Worm (Caenorhabditis elegans) whole organism, L2 larva: ENCODE data around the gene F35B12.9.

Source experiments
- C34F6.9 ChIP-seq: fragments of 150-350 bp; optimal IDR thresholded peaks from 2 replicates; lab custom pipeline; 2014; ENCODE audit warnings: missing biosample characterization, missing genetic modification characterization
- R02D3.7 ChIP-seq: fragments of 150-350 bp; optimal IDR thresholded peaks from 2 replicates; lab custom pipeline; 2014; ENCODE audit warnings: missing biosample characterization, missing genetic modification characterization
- aly-2 ChIP-seq: fragments of 150-350 bp; optimal IDR thresholded peaks from 2 replicates; lab custom pipeline; 2014; ENCODE audit warnings: missing biosample characterization, missing genetic modification characterization
- blmp-1 ChIP-seq: sonication (generic microtip); optimal IDR thresholded peaks from 2 replicates; lab custom pipeline; 2017; ENCODE audit warnings: missing genetic modification characterization, mild to moderate bottlenecking, missing compliant biosample characterization, antibody characterized with exemption, moderate library complexity; ENCODE audit not compliant: insufficient read depth
- ceh-16 ChIP-seq: fragments of 150-350 bp; optimal IDR thresholded peaks from 2 replicates; lab custom pipeline; 2014; ENCODE audit warnings: missing biosample characterization, missing genetic modification characterization
- ceh-82 ChIP-seq: fragments of 150-350 bp; optimal IDR thresholded peaks from 2 replicates; lab custom pipeline; 2014; ENCODE audit warnings: missing biosample characterization, missing genetic modification characterization
- crh-2 ChIP-seq: sonication (generic microtip); optimal IDR thresholded peaks from 2 replicates; lab custom pipeline; 2017; ENCODE audit warnings: missing biosample characterization, missing genetic modification characterization
- dmd-4 ChIP-seq: sonication (generic microtip); optimal IDR thresholded peaks from 2 replicates; lab custom pipeline; 2017; ENCODE audit warnings: missing biosample characterization, missing genetic modification characterization
- egl-27 ChIP-seq: sonication (generic microtip); optimal IDR thresholded peaks from 3 replicates; lab custom pipeline; 2017; ENCODE audit warnings: missing biosample characterization, missing genetic modification reagents, missing genetic modification characterization
- elt-1 ChIP-seq: fragments of 150-350 bp; optimal IDR thresholded peaks from 2 replicates; lab custom pipeline; 2014; ENCODE audit warnings: missing biosample characterization, missing genetic modification characterization
- fos-1 ChIP-seq: fragments of 150-350 bp; optimal IDR thresholded peaks from 2 replicates; lab custom pipeline; 2014; ENCODE audit warnings: missing biosample characterization, missing genetic modification characterization
- gmeb-1 ChIP-seq: fragments of 150-350 bp; optimal IDR thresholded peaks from 2 replicates; lab custom pipeline; 2014; ENCODE audit warnings: missing biosample characterization, missing genetic modification characterization
- lin-11 ChIP-seq: fragments of 150-350 bp; sonication (generic microtip); optimal IDR thresholded peaks from 2 replicates; lab custom pipeline; 2014; ENCODE audit warnings: missing biosample characterization, missing genetic modification characterization, inconsistent platforms, mixed read lengths
- lin-39 ChIP-seq: fragments of 150-350 bp; optimal IDR thresholded peaks from 2 replicates; lab custom pipeline; 2014; ENCODE audit warnings: missing biosample characterization, missing genetic modification reagents, missing genetic modification characterization
- lsy-2 ChIP-seq, 2 experiments: fragments of 150-350 bp in 1 of 2; sonication (generic microtip) in 1 of 2; optimal IDR thresholded peaks; 2 replicates each; lab custom pipeline; 2014 to 2017; ENCODE audit warnings: missing biosample characterization in 2 of 2, missing genetic modification characterization in 2 of 2
- mab-5 ChIP-seq: fragments of 150-350 bp; optimal IDR thresholded peaks from 2 replicates; lab custom pipeline; 2014; ENCODE audit warnings: missing biosample characterization, missing genetic modification characterization
- mbf-1 ChIP-seq: sonication (generic microtip); optimal IDR thresholded peaks from 2 replicates; lab custom pipeline; 2017; ENCODE audit warnings: missing biosample characterization, missing genetic modification characterization
- mdl-1 ChIP-seq, 2 experiments: fragments of 150-350 bp in 1 of 2; sonication (generic microtip) in 1 of 2; optimal IDR thresholded peaks; 2 replicates each; lab custom pipeline; 2017; ENCODE audit warnings: missing biosample characterization in 2 of 2, missing genetic modification characterization in 2 of 2
- nhr-10 ChIP-seq: sonication (generic microtip); optimal IDR thresholded peaks from 2 replicates; lab custom pipeline; 2017; ENCODE audit warnings: missing biosample characterization, missing genetic modification characterization
- nhr-129 ChIP-seq: fragments of 150-350 bp; optimal IDR thresholded peaks from 2 replicates; lab custom pipeline; 2014; ENCODE audit warnings: missing biosample characterization, missing genetic modification characterization
- nhr-21 ChIP-seq: fragments of 150-350 bp; optimal IDR thresholded peaks from 2 replicates; lab custom pipeline; 2014; ENCODE audit warnings: missing biosample characterization, missing genetic modification characterization
- nhr-25 ChIP-seq: fragments of 150-350 bp; sonication (generic microtip); optimal IDR thresholded peaks from 3 replicates; lab custom pipeline; 2014; ENCODE audit warnings: missing biosample characterization, missing genetic modification characterization
- nhr-77 ChIP-seq: fragments of 150-350 bp; optimal IDR thresholded peaks from 2 replicates; lab custom pipeline; 2014; ENCODE audit warnings: missing biosample characterization, missing genetic modification characterization
- peb-1 ChIP-seq: fragments of 150-350 bp; optimal IDR thresholded peaks from 2 replicates; lab custom pipeline; 2014; ENCODE audit warnings: missing biosample characterization, missing genetic modification characterization
- skn-1 ChIP-seq: sonication (generic microtip); optimal IDR thresholded peaks from 2 replicates; lab custom pipeline; 2017; ENCODE audit warnings: missing biosample characterization, missing genetic modification characterization
- sma-3 ChIP-seq: sonication (generic microtip); optimal IDR thresholded peaks from 2 replicates; lab custom pipeline; 2016; ENCODE audit warnings: missing genetic modification reagents, missing genetic modification characterization, missing compliant biosample characterization
- sma-9 ChIP-seq, 2 experiments: fragments of 150-350 bp in 1 of 2; sonication (generic microtip) in 1 of 2; optimal IDR thresholded peaks; 2 replicates each; lab custom pipeline; 2014 to 2016; ENCODE audit warnings: missing genetic modification characterization in 2 of 2, mild to moderate bottlenecking in 1 of 2, missing biosample characterization in 1 of 2, missing compliant biosample characterization in 1 of 2, missing genetic modification reagents in 1 of 2, moderate library complexity in 1 of 2
- snpc-4 ChIP-seq: fragments of 150-350 bp; optimal IDR thresholded peaks from 2 replicates; lab custom pipeline; 2014; ENCODE audit warnings: missing biosample characterization, missing genetic modification characterization
- unc-39 ChIP-seq: fragments of 150-350 bp; optimal IDR thresholded peaks from 2 replicates; lab custom pipeline; 2014; ENCODE audit warnings: missing biosample characterization, missing genetic modification characterization
- unc-55 ChIP-seq: fragments of 150-350 bp; sonication (generic microtip); optimal IDR thresholded peaks from 3 replicates; lab custom pipeline; 2014; ENCODE audit warnings: missing biosample characterization, missing genetic modification reagents, missing genetic modification characterization
- unc-62 ChIP-seq: fragments of 150-350 bp; optimal IDR thresholded peaks from 2 replicates; lab custom pipeline; 2014; ENCODE audit warnings: missing biosample characterization, missing genetic modification reagents, missing genetic modification characterization
- ztf-1 ChIP-seq: fragments of 200-800 bp; sonication (Bioruptor generic); conservative IDR thresholded peaks from 2 replicates; pipeline ENCODE4 v1.3.6; 2022; ENCODE audit warnings: missing genetic modification characterization, missing compliant biosample characterization
- ztf-4 ChIP-seq: fragments of 150-350 bp; optimal IDR thresholded peaks from 2 replicates; lab custom pipeline; 2014; ENCODE audit warnings: missing biosample characterization, missing genetic modification characterization

Gene F35B12.9

DNA sequence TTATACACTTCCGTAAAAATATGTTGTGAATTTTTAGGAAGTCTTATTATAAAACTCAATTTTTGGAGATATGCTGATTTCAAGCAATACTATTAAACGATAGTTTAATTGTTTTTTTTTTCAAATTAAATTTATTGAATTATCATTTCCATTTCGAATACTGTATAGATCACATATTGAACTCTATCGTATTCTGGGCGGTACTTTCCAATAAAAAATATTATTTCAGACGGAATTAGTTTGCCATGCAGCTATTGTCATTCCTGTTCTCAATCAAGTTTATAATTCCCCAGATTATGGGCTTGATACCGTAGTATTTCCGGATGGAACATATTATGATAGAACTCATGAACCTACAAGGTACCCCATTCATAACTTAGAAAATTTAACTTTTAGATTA lies 26.4 kb upstream of the F35B12.9 start:
- TF ChIP-seq lsy-2 (tag; optimal IDR thresholded peaks at IDR 0.05; lab: Kevin White, UChicago) (peak in 1 of 2 experiments; percentile 37), R02D3.7 (tag; lab: Kevin White, UChicago) (no peak), ztf-1 (GFP tag; lab: Robert Waterston, UW) (no peak), sma-9 (GFP tag; optimal IDR thresholded peaks at IDR 0.05; lab: Kevin White, UChicago) (no peak), sma-9 (tag; optimal IDR thresholded peaks at IDR 0.05; lab: Kevin White, UChicago) (no peak), fos-1 (tag; lab: Kevin White, UChicago) (peak; percentile 7), nhr-77 (tag; lab: Kevin White, UChicago) (no peak)
- TF ChIP-seq, all 48 proteins: peak for 2

DNA sequence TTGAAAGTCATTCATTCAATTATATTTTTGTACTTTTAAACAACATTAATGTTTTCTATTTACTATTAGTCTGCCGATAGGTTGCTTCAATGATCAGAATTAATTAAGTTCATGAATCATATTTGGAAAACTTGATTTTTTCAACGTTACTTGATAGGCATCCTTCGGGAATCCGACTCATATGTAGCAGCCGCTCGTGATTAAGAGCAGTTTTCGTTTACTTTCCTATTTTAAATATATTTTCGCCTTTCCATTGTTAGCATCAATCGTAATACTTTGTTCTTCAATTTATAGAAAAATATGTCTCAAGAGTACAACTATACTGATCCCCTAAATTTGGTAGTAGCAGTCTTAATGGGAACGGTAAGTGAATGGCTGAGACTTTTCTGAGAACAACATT lies 20.1 kb upstream of the F35B12.9 start, which contains the start of gene srx-90:
Gene srx-90 (plus strand): TSS at position 301 of the 400 bp plus-strand sequence.
- no peak for TF ChIP-seq skn-1 (tag; lab: Kevin White, UChicago)
- TF ChIP-seq nhr-10 (tag; lab: Kevin White, UChicago), result no peak
- no peak for TF ChIP-seq mbf-1

DNA sequence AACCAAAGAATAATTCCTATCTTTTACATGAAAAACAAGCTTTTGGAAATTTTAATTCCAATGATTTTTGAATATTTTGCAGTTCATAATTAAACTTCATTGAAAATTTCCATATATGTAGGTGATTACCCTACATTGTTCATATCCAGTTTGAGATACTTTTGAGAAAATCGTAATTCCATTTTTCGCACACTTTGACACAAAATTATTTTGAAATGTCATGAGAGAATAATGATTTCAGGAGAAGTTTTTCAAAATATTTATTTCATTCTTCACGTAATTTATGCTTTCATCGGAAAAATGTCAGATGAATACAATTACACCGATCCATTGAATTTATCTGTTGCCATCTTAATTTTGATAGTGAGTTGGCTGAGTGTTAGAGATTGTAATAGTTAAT lies 17.8 kb upstream of the F35B12.9 start, which contains the start of gene srx-88:
Gene srx-88 (plus strand): TSS at position 301 of the 400 bp plus-strand sequence.
- TF ChIP-seq dmd-4 (tag; lab: Kevin White, UChicago), result no peak
- TF ChIP-seq unc-62 (GFP tag; lab: Kevin White, UChicago), result no peak
- TF ChIP-seq blmp-1 (tag; lab: Kevin White, UChicago), result no peak
- TF ChIP-seq gmeb-1 (tag; lab: Kevin White, UChicago), result no peak
- TF ChIP-seq, all 48 proteins: peak for 0

DNA sequence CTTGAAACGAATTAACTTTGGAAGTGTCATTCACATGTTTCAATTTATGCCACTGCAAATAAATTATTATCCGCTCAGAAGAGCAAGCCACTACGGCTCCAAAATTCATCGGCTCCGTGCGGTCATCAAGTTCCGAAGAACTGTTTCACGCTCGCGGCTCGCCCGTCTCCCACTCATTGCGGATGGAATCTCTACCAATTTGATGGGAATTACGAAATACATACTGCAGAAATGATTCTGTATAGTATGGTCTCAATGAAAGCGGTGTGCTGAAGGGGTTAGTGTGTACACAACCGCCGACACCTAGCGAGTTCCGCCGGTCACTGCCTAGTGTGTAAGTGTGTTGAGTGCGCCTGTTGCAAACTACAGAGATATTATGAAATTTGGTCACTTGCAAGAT lies 15.8 kb upstream of the F35B12.9 start:
- peak; percentile 75 for TF ChIP-seq sma-3
- peak; percentile 84 for TF ChIP-seq sma-9 (GFP tag; optimal IDR thresholded peaks at IDR 0.05; lab: Kevin White, UChicago)
- TF ChIP-seq sma-9 (tag; optimal IDR thresholded peaks at IDR 0.05; lab: Kevin White, UChicago), result no peak
- peak; percentile 95 for TF ChIP-seq snpc-4 (tag; lab: Kevin White, UChicago)
- TF ChIP-seq peb-1, result no peak
- no peak for TF ChIP-seq lin-11
- TF ChIP-seq crh-2 (tag; lab: Kevin White, UChicago), result peak; percentile 37
- TF ChIP-seq ceh-16, result peak; percentile 58
- TF ChIP-seq nhr-21 (tag; lab: Kevin White, UChicago), result peak; percentile 49
- TF ChIP-seq fos-1 (tag; lab: Kevin White, UChicago), result peak; percentile 32

DNA sequence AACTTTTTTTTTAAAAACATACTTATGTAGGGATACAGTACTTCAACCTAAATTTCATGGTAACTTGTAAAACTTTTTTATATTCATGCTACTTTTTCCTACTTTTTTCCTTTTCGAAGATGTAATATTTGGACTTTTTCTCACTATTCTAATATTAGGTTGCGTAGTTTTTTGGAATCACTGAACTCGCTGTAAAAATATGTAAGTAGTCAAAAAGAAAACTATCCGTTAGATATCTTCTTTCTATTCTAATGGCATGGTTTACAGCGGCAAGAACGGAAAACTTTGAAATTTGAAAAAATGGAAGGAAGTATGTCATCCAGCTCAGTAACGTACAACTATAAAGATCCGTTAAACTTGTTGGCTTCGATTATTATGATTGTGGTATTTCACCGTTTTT lies 11.5 kb upstream of the F35B12.9 start, which contains the start of gene srx-82:
Gene srx-82 (plus strand): TSS at position 301 of the 400 bp plus-strand sequence.
- TF ChIP-seq unc-39 (tag; lab: Kevin White, UChicago), result no peak
- TF ChIP-seq mdl-1 (tag; optimal IDR thresholded peaks at IDR 0.05; lab: Kevin White, UChicago), result no peak
- TF ChIP-seq lsy-2 (tag; optimal IDR thresholded peaks at IDR 0.05; lab: Kevin White, UChicago), result no peak
- TF ChIP-seq mab-5, result no peak
- no peak for TF ChIP-seq sma-9 (GFP tag; optimal IDR thresholded peaks at IDR 0.05; lab: Kevin White, UChicago)
- no peak for TF ChIP-seq sma-9 (tag; optimal IDR thresholded peaks at IDR 0.05; lab: Kevin White, UChicago)
- no peak for TF ChIP-seq nhr-129 (tag; lab: Kevin White, UChicago)
- TF ChIP-seq nhr-25 (tag; lab: Kevin White, UChicago), result no peak
- no peak for TF ChIP-seq gmeb-1 (tag; lab: Kevin White, UChicago)
- no peak for TF ChIP-seq skn-1 (tag; lab: Kevin White, UChicago)
- no peak for TF ChIP-seq unc-62 (GFP tag; lab: Kevin White, UChicago)
- TF ChIP-seq ceh-82 (tag; lab: Kevin White, UChicago), result no peak
- no peak for TF ChIP-seq lin-39
- TF ChIP-seq C34F6.9, result no peak
- no peak for TF ChIP-seq egl-27
- no peak for TF ChIP-seq elt-1 (tag; lab: Kevin White, UChicago)
- TF ChIP-seq ztf-4, result no peak
- TF ChIP-seq aly-2, result no peak
- TF ChIP-seq unc-55 (GFP tag; lab: Kevin White, UChicago), result no peak
